Fruit fly (Drosophila melanogaster) whole organism, adult: ENCODE data around the gene pug.
A peak's percentile ranks its signal among the peaks of the same experiment; 100 is the strongest.

Experiments
- CG11617 ChIP-seq: fragments of 200-800 bp; sonication (Bioruptor generic); optimal IDR thresholded peaks from 2 replicates; lab custom pipeline; 2017; ENCODE audit warnings: mild to moderate bottlenecking, missing biosample characterization, missing genetic modification reagents, missing genetic modification characterization
- CG12768 ChIP-seq: fragments of 200-800 bp; sonication (Bioruptor generic); optimal IDR thresholded peaks from 2 replicates; lab custom pipeline; 2017; ENCODE audit warnings: missing biosample characterization, missing genetic modification characterization, mild to moderate bottlenecking, moderate library complexity, missing genetic modification reagents
- CG14711 ChIP-seq: fragments of 200-800 bp; sonication (Bioruptor generic); optimal IDR thresholded peaks from 2 replicates; lab custom pipeline; 2018; ENCODE audit warnings: missing biosample characterization, mild to moderate bottlenecking, missing genetic modification characterization, moderate library complexity
- CG1620 ChIP-seq: fragments of 200-800 bp; sonication (Bioruptor generic); optimal IDR thresholded peaks from 2 replicates; lab custom pipeline; 2016; ENCODE audit warnings: missing biosample characterization, missing genetic modification characterization
- CG33017 ChIP-seq: fragments of 200-800 bp; sonication (Bioruptor generic); optimal IDR thresholded peaks from 2 replicates; lab custom pipeline; 2018; ENCODE audit warnings: missing biosample characterization, mild to moderate bottlenecking, missing genetic modification characterization, moderate library complexity
- CG5204 ChIP-seq: fragments of 200-800 bp; sonication (Bioruptor generic); optimal IDR thresholded peaks from 2 replicates; lab custom pipeline; 2016; ENCODE audit warnings: missing biosample characterization, missing genetic modification characterization
- CG7045 ChIP-seq: fragments of 200-800 bp; sonication (Bioruptor generic); optimal IDR thresholded peaks from 2 replicates; lab custom pipeline; 2017; ENCODE audit warnings: missing biosample characterization, mild to moderate bottlenecking, missing genetic modification characterization
- CG7101 ChIP-seq: fragments of 200-800 bp; sonication (Bioruptor generic); optimal IDR thresholded peaks from 2 replicates; lab custom pipeline; 2018; ENCODE audit warnings: missing biosample characterization, mild to moderate bottlenecking, missing genetic modification characterization, moderate library complexity
- Clk ChIP-seq: fragments of 200-800 bp; sonication (Bioruptor generic); optimal IDR thresholded peaks from 2 replicates; lab custom pipeline; 2017; ENCODE audit warnings: missing biosample characterization, missing genetic modification characterization
- Crg-1 ChIP-seq: fragments of 200-800 bp; sonication (Bioruptor generic); optimal IDR thresholded peaks from 2 replicates; lab custom pipeline; 2016; ENCODE audit warnings: missing biosample characterization, missing genetic modification characterization
- Hr96 ChIP-seq: fragments of 200-800 bp; sonication (Bioruptor generic); optimal IDR thresholded peaks from 2 replicates; lab custom pipeline; 2016; ENCODE audit warnings: missing biosample characterization, missing genetic modification characterization
- Mnt ChIP-seq: fragments of 200-800 bp; sonication (Bioruptor generic); optimal IDR thresholded peaks from 2 replicates; lab custom pipeline; 2016; ENCODE audit warnings: missing biosample characterization, mild to moderate bottlenecking, missing genetic modification characterization
- bab1 ChIP-seq: fragments of 200-800 bp; sonication (Bioruptor generic); optimal IDR thresholded peaks from 3 replicates; lab custom pipeline; 2019; ENCODE audit warnings: missing biosample characterization, mild to moderate bottlenecking, missing genetic modification characterization, moderate library complexity
- cic ChIP-seq: fragments of 200-800 bp; sonication (Bioruptor generic); optimal IDR thresholded peaks from 2 replicates; lab custom pipeline; 2017; ENCODE audit warnings: missing biosample characterization, mild to moderate bottlenecking, missing genetic modification characterization, moderate library complexity
- cnc ChIP-seq, 2 experiments: fragments of >200 bp; optimal IDR thresholded peaks; 2 replicates each; lab custom pipeline; 2017
- kay ChIP-seq: fragments of 200-800 bp; sonication (Bioruptor generic); peaks from one replicate; lab custom pipeline; 2016; ENCODE audit warnings: missing biosample characterization, missing genetic modification characterization, borderline replicate concordance
- ovo ChIP-seq: fragments of 200-800 bp; sonication (Bioruptor generic); optimal IDR thresholded peaks from 2 replicates; lab custom pipeline; 2016; ENCODE audit warnings: missing biosample characterization, missing genetic modification characterization
- pad ChIP-seq: fragments of 200-800 bp; sonication (Bioruptor generic); optimal IDR thresholded peaks from 3 replicates; lab custom pipeline; 2017; ENCODE audit warnings: missing biosample characterization, missing genetic modification characterization, mild to moderate bottlenecking, moderate library complexity, missing genetic modification reagents
- tj ChIP-seq: fragments of 200-800 bp; sonication (Bioruptor generic); optimal IDR thresholded peaks from 3 replicates; lab custom pipeline; 2017; ENCODE audit warnings: missing biosample characterization, mild to moderate bottlenecking, missing genetic modification characterization, moderate library complexity
- toe ChIP-seq: fragments of 200-800 bp; sonication (Bioruptor generic); optimal IDR thresholded peaks from 2 replicates; lab custom pipeline; 2016; ENCODE audit warnings: missing biosample characterization, missing genetic modification characterization

pug gene

DNA sequence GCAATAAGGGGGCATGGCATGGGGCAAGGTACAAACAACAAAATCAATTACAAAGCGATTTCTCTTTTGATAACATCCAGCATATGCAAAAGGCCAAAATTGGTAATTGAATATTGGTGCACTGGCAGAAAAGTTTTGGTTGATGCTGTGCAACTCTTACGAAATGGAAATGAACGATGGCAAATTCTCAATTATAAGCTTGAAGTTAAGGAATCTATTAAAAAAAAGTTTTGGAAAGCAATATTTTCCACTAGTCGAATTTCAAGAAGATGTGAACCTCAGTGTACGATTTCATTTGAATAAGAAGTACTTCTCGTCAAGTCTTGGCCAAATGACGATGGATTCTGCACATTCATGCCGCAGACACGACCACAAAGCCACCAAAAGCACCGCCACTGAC lies 40.4 kb upstream of the pug start:
- no peak for TF ChIP-seq Clk
- no peak for TF ChIP-seq bab1 (GFP tag; lab: Kevin White, UChicago)
- TF ChIP-seq CG7101 (tag; lab: Kevin White, UChicago): no peak
- TF ChIP-seq CG14711: no peak
- no peak for TF ChIP-seq cnc (optimal IDR thresholded peaks at IDR 0.05; lab: Kevin White, UChicago)
- no peak for TF ChIP-seq tj

DNA sequence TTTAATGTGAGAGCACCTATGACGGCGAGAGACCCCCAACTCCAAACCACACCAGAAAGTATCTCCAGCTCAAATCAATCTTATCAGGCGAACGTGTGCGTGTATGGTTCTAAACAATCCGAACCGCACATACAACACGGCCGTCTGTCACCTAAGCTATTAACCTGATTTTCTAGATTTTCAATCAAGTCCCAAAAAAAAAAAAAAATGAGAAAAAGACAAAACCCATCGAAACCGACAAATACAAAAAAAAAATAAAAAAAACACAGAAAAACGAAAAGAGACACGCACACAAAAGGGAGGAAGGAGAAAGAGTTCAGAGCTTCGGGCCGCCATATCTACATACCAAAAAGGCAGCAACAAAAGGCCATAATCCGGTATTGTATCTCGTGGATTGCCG lies 39.8 kb upstream of the pug start:
- no peak for TF ChIP-seq CG7045 (GFP tag; lab: Kevin White, UChicago)

DNA sequence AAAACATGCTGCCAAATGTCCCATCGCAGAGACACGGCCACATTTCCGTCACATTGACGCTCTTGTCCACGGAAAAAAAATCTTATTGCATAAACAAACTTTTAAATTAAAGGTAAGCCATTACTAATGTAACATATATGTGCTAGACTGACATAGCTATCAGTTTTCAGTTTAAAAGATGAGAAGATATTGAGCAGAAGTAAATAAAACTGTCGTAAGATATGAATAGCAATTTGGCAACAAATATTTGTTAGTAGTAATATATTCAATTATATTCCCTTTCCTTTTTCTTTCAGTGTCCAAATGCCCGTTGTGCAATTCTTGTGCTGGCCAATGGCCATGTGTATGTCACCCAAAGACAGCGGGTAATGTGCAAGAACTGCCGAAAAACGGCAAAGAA lies 37.6 kb upstream of the pug start:
- no peak for TF ChIP-seq CG33017 (tag; lab: Kevin White, UChicago)
- no peak for TF ChIP-seq CG1620 (GFP tag; lab: Kevin White, UChicago)
- TF ChIP-seq kay (GFP tag; lab: Kevin White, UChicago): no peak
- TF ChIP-seq CG11617 (GFP tag; lab: Kevin White, UChicago): no peak
- TF ChIP-seq CG7045 (GFP tag; lab: Kevin White, UChicago): no peak
- no peak for TF ChIP-seq bab1 (GFP tag; lab: Kevin White, UChicago)
- TF ChIP-seq CG5204: no peak
- no peak for TF ChIP-seq cic (GFP tag; lab: Kevin White, UChicago)
- no peak for TF ChIP-seq cnc (optimal IDR thresholded peaks at IDR 0.05; lab: Kevin White, UChicago)
- no peak for TF ChIP-seq CG7101 (tag; lab: Kevin White, UChicago)
- TF ChIP-seq Clk: no peak
- no peak for TF ChIP-seq ovo (GFP tag; lab: Kevin White, UChicago)
- TF ChIP-seq CG14711: no peak
- TF ChIP-seq pad (GFP tag; lab: Kevin White, UChicago): no peak
- TF ChIP-seq CG12768 (GFP tag; lab: Kevin White, UChicago): no peak
- no peak for TF ChIP-seq tj
- TF ChIP-seq Hr96 (GFP tag; lab: Kevin White, UChicago): no peak
- no peak for TF ChIP-seq toe (GFP tag; lab: Kevin White, UChicago)
- no peak for TF ChIP-seq Mnt (GFP tag; lab: Kevin White, UChicago)
- TF ChIP-seq Crg-1 (GFP tag; lab: Kevin White, UChicago): no peak

DNA sequence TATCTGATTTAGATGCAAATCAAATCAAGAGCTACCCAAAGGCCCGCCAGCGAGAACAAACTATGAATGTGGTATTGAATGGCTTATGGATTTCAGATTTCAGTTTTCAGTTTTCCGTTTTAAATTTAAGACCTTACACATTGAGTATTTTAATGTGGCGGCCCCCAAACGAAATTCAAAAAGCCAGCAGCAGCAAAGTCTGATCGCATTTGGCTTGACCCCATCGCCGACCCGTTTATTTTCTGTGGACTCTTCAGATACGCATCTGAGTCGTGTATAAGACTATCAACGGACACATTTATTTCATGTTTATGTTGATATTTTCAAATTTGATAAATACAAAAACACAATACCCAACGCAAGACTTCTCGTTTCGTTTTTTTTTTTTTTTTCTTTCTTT lies 36.8 kb upstream of the pug start:
- no peak for TF ChIP-seq cic (GFP tag; lab: Kevin White, UChicago)
- TF ChIP-seq Clk: no peak
- no peak for TF ChIP-seq CG1620 (GFP tag; lab: Kevin White, UChicago)
- no peak for TF ChIP-seq pad (GFP tag; lab: Kevin White, UChicago)
- no peak for TF ChIP-seq CG5204
- no peak for TF ChIP-seq tj
- no peak for TF ChIP-seq kay (GFP tag; lab: Kevin White, UChicago)
- TF ChIP-seq toe (GFP tag; lab: Kevin White, UChicago): no peak

DNA sequence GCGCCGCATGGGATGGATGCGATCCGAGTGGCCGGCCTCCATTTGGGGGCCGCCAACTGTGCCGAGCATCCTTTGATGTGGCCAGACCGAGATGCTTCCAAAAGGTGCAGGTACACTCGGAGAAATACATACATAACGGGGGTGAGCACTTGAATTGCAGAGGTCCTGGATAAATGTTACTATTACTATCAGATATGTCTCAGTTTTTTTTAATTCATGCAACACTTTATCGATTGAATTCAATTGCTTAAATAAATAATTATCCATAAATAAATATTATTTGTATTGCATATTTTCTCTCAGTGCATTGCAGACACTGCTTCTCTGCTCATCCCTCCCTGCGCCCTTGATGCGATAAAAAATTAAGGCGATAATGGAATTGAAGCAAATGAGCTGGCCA lies 35.2 kb upstream of the pug start:
- TF ChIP-seq Clk: no peak

DNA sequence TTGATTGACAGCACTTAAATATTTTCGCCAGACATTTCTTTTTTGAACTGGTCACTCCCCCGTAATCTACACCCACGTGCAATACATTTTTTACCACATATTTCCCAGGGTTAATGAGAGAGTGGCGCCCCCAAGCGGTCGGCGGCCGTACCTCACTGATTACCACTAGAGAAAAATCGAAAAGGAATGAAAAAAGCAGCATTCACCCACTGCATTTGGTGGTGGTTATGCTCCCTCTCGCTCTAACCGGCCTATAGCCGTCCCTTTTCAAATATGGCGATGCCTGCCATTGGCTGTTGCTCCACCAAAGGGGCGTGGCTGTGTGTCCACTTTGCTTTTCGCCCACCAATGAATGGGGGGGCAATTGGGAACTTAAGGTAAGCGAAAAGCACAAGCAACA lies 31.4 kb upstream of the pug start:
- TF ChIP-seq Clk (no peak), CG33017 (tag; lab: Kevin White, UChicago) (no peak), cic (GFP tag; lab: Kevin White, UChicago) (no peak), pad (GFP tag; lab: Kevin White, UChicago) (peak; percentile 40), Crg-1 (GFP tag; lab: Kevin White, UChicago) (no peak), CG7101 (tag; lab: Kevin White, UChicago) (no peak), CG7045 (GFP tag; lab: Kevin White, UChicago) (no peak)

DNA sequence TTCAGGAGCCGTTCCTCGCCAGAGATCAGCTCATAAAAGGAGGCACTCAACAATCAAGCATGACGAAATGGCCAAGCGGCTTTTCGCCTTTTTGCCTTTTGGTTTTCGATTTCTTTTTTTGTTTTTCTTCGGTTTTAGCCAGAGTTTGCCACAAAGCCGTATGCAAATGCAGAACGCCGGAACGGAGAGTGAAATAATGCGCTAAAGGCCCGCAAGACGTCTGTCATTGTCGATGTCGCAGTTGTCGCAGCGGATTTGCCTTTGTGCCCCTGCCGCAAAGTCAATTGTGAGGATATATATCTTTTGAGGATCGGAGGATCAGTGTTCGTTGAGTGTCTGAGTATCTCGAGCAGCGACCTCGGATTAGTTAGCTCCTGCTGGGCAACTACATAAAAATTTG lies 28.4 kb upstream of the pug start:
- TF ChIP-seq pad (GFP tag; lab: Kevin White, UChicago) (no peak), ovo (GFP tag; lab: Kevin White, UChicago) (no peak), kay (GFP tag; lab: Kevin White, UChicago) (no peak)

DNA sequence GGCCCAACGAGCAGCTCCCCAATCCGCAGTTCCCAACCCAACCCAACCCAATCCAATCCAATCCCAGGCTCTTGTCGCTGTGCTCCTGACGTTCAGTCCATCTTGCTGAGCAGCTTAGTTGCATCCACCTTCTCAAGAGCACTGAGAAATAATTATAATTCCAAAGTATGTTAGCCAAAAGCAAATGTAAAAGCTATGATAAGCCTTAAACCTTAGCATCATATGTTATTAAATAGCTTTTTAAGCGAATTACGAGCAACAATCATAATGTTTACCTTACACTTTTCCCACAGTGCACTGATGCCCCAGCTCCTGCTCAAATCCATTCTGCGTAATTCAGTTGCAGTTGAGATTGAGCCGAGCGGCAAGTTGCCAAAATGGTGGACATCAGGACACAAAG lies 26.4 kb upstream of the pug start:
- TF ChIP-seq CG14711: no peak
- no peak for TF ChIP-seq CG11617 (GFP tag; lab: Kevin White, UChicago)
- no peak for TF ChIP-seq CG7101 (tag; lab: Kevin White, UChicago)
- no peak for TF ChIP-seq CG12768 (GFP tag; lab: Kevin White, UChicago)
- no peak for TF ChIP-seq cic (GFP tag; lab: Kevin White, UChicago)
- TF ChIP-seq pad (GFP tag; lab: Kevin White, UChicago): no peak
- TF ChIP-seq CG1620 (GFP tag; lab: Kevin White, UChicago): no peak

DNA sequence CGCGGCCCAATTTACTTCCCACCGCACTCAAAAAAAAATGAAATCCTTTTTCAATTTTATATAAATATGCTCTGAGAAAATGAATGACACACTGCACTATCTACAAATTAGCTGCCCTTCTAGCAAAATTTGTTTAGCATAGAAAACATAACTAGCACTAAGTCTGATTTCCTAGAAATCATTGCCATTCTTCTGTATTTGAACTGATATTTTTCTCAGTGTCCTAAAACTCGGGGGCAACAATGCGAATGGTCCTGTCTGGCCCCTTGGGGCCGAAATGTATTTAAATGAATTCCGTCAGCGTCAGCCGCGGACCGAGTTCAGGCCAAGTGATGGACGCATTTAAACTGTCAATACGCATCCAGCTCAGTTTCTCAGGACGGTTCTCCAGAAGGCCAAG lies 23.7 kb upstream of the pug start:
- no peak for TF ChIP-seq Clk
- no peak for TF ChIP-seq Mnt (GFP tag; lab: Kevin White, UChicago)
- no peak for TF ChIP-seq CG11617 (GFP tag; lab: Kevin White, UChicago)
- TF ChIP-seq cnc (optimal IDR thresholded peaks at IDR 0.05; lab: Kevin White, UChicago): no peak
- TF ChIP-seq CG5204: no peak
- TF ChIP-seq CG7045 (GFP tag; lab: Kevin White, UChicago): no peak
- no peak for TF ChIP-seq toe (GFP tag; lab: Kevin White, UChicago)
- TF ChIP-seq CG14711: no peak
- no peak for TF ChIP-seq CG12768 (GFP tag; lab: Kevin White, UChicago)
- TF ChIP-seq CG33017 (tag; lab: Kevin White, UChicago): no peak
- TF ChIP-seq CG1620 (GFP tag; lab: Kevin White, UChicago): no peak
- TF ChIP-seq pad (GFP tag; lab: Kevin White, UChicago): no peak
- no peak for TF ChIP-seq ovo (GFP tag; lab: Kevin White, UChicago)
- no peak for TF ChIP-seq Hr96 (GFP tag; lab: Kevin White, UChicago)
